Fruit fly (Drosophila melanogaster) whole organism, adult: ENCODE results near the gene Vps39.
A peak's percentile ranks its signal among the peaks of the same experiment; 100 is the strongest.

Experiments
- CG11617 ChIP-seq: fragments of 200-800 bp; sonication (Bioruptor generic); optimal IDR thresholded peaks from 2 replicates; lab custom pipeline; 2017; ENCODE audit warnings: mild to moderate bottlenecking, missing biosample characterization, missing genetic modification reagents, missing genetic modification characterization
- CG12768 ChIP-seq: fragments of 200-800 bp; sonication (Bioruptor generic); optimal IDR thresholded peaks from 2 replicates; lab custom pipeline; 2017; ENCODE audit warnings: missing biosample characterization, missing genetic modification characterization, mild to moderate bottlenecking, moderate library complexity, missing genetic modification reagents
- CG14711 ChIP-seq: fragments of 200-800 bp; sonication (Bioruptor generic); optimal IDR thresholded peaks from 2 replicates; lab custom pipeline; 2018; ENCODE audit warnings: missing biosample characterization, mild to moderate bottlenecking, missing genetic modification characterization, moderate library complexity
- CG1620 ChIP-seq: fragments of 200-800 bp; sonication (Bioruptor generic); optimal IDR thresholded peaks from 2 replicates; lab custom pipeline; 2016; ENCODE audit warnings: missing biosample characterization, missing genetic modification characterization
- CG33017 ChIP-seq: fragments of 200-800 bp; sonication (Bioruptor generic); optimal IDR thresholded peaks from 2 replicates; lab custom pipeline; 2018; ENCODE audit warnings: missing biosample characterization, mild to moderate bottlenecking, missing genetic modification characterization, moderate library complexity
- CG5204 ChIP-seq: fragments of 200-800 bp; sonication (Bioruptor generic); optimal IDR thresholded peaks from 2 replicates; lab custom pipeline; 2016; ENCODE audit warnings: missing biosample characterization, missing genetic modification characterization
- CG7045 ChIP-seq: fragments of 200-800 bp; sonication (Bioruptor generic); optimal IDR thresholded peaks from 2 replicates; lab custom pipeline; 2017; ENCODE audit warnings: missing biosample characterization, mild to moderate bottlenecking, missing genetic modification characterization
- CG7101 ChIP-seq: fragments of 200-800 bp; sonication (Bioruptor generic); optimal IDR thresholded peaks from 2 replicates; lab custom pipeline; 2018; ENCODE audit warnings: missing biosample characterization, mild to moderate bottlenecking, missing genetic modification characterization, moderate library complexity
- Clk ChIP-seq: fragments of 200-800 bp; sonication (Bioruptor generic); optimal IDR thresholded peaks from 2 replicates; lab custom pipeline; 2017; ENCODE audit warnings: missing biosample characterization, missing genetic modification characterization
- Crg-1 ChIP-seq: fragments of 200-800 bp; sonication (Bioruptor generic); optimal IDR thresholded peaks from 2 replicates; lab custom pipeline; 2016; ENCODE audit warnings: missing biosample characterization, missing genetic modification characterization
- Hr96 ChIP-seq: fragments of 200-800 bp; sonication (Bioruptor generic); optimal IDR thresholded peaks from 2 replicates; lab custom pipeline; 2016; ENCODE audit warnings: missing biosample characterization, missing genetic modification characterization
- Mnt ChIP-seq: fragments of 200-800 bp; sonication (Bioruptor generic); optimal IDR thresholded peaks from 2 replicates; lab custom pipeline; 2016; ENCODE audit warnings: missing biosample characterization, mild to moderate bottlenecking, missing genetic modification characterization
- bab1 ChIP-seq: fragments of 200-800 bp; sonication (Bioruptor generic); optimal IDR thresholded peaks from 3 replicates; lab custom pipeline; 2019; ENCODE audit warnings: missing biosample characterization, mild to moderate bottlenecking, missing genetic modification characterization, moderate library complexity
- cic ChIP-seq: fragments of 200-800 bp; sonication (Bioruptor generic); optimal IDR thresholded peaks from 2 replicates; lab custom pipeline; 2017; ENCODE audit warnings: missing biosample characterization, mild to moderate bottlenecking, missing genetic modification characterization, moderate library complexity
- cnc ChIP-seq, 2 experiments: fragments of >200 bp; optimal IDR thresholded peaks; 2 replicates each; lab custom pipeline; 2017
- kay ChIP-seq: fragments of 200-800 bp; sonication (Bioruptor generic); peaks from one replicate; lab custom pipeline; 2016; ENCODE audit warnings: missing biosample characterization, missing genetic modification characterization, borderline replicate concordance
- ovo ChIP-seq: fragments of 200-800 bp; sonication (Bioruptor generic); optimal IDR thresholded peaks from 2 replicates; lab custom pipeline; 2016; ENCODE audit warnings: missing biosample characterization, missing genetic modification characterization
- pad ChIP-seq: fragments of 200-800 bp; sonication (Bioruptor generic); optimal IDR thresholded peaks from 3 replicates; lab custom pipeline; 2017; ENCODE audit warnings: missing biosample characterization, missing genetic modification characterization, mild to moderate bottlenecking, moderate library complexity, missing genetic modification reagents
- tj ChIP-seq: fragments of 200-800 bp; sonication (Bioruptor generic); optimal IDR thresholded peaks from 3 replicates; lab custom pipeline; 2017; ENCODE audit warnings: missing biosample characterization, mild to moderate bottlenecking, missing genetic modification characterization, moderate library complexity
- toe ChIP-seq: fragments of 200-800 bp; sonication (Bioruptor generic); optimal IDR thresholded peaks from 2 replicates; lab custom pipeline; 2016; ENCODE audit warnings: missing biosample characterization, missing genetic modification characterization

The Vps39 gene

dm6 chr3R:18310766-18311367 is 36.6 kb upstream of the Vps39 start:
- TF ChIP-seq Hr96 (GFP tag; lab: Kevin White, UChicago) (no peak), tj (GFP tag; lab: Kevin White, UChicago) (no peak), Crg-1 (GFP tag; lab: Kevin White, UChicago) (no peak)

- TF ChIP-seq CG7045 (no peak), CG1620 (no peak), cic (GFP tag; lab: Kevin White, UChicago) (no peak), bab1 (GFP tag; lab: Kevin White, UChicago) (no peak), CG5204 (GFP tag; lab: Kevin White, UChicago) (no peak), CG14711 (tag; lab: Kevin White, UChicago) (no peak), CG12768 (GFP tag; lab: Kevin White, UChicago) (no peak), pad (GFP tag; lab: Kevin White, UChicago) (no peak), Mnt (no peak), cnc (optimal IDR thresholded peaks at IDR 0.05; lab: Kevin White, UChicago) (no peak), Crg-1 (GFP tag; lab: Kevin White, UChicago) (no peak), toe (no peak), tj (GFP tag; lab: Kevin White, UChicago) (no peak), CG11617 (no peak), CG33017 (tag; lab: Kevin White, UChicago) (no peak), ovo (no peak), CG7101 (no peak), kay (GFP tag; lab: Kevin White, UChicago) (no peak), Hr96 (GFP tag; lab: Kevin White, UChicago) (no peak), Clk (GFP tag; lab: Kevin White, UChicago) (no peak)
Measured at dm6 chr3R:18309910-18310309, 35.7 kb upstream of the Vps39 start.

DNA sequence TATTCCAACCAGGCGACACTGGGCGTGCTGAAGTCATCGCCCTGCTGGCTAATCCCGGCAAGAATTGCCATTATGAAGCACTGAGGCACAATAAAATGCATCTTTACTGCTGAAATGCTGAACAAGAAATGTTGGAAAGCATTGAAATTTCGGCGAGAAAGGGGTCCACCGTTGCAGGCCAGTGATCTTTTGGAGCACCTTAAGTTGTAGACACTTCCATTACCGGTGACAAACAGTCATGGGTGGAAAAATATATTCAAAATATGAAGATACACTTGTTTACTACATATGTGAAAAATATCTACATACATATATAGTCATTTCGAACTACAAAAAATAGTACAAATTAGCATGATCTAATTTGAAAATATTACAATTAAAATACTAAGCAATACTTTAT is 28.5 kb upstream of the Vps39 start, which contains the start of gene CG7126:
Gene CG7126, minus strand, starts transcription at position 101 of the 400 bp plus-strand sequence.
- TF ChIP-seq Clk (GFP tag; lab: Kevin White, UChicago) = no peak
- TF ChIP-seq CG12768 (GFP tag; lab: Kevin White, UChicago) = no peak

DNA sequence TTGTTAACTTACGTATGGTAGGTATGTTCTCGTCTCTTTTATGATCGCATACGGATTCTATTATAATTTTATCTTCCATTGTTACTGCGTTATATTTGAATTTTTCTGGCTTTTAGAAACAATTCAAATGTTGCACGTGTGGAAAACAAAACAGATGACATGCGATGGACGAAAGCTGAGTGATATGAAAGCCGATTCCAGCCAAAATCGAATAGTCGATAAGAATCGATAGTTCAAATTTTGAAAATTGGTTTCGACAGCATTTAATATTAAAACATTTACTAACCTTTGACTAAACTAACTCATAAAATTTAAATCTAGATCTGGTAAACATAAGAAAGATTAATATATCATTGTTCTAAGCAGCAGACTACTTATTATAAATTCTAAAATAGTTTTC is 27.3 kb upstream of the Vps39 start, which contains the start of gene Polr1E:
Gene Polr1E, minus strand, starts transcription at position 160 of the 400 bp plus-strand sequence.
- no peak for TF ChIP-seq bab1 (GFP tag; lab: Kevin White, UChicago)
- TF ChIP-seq Mnt = peak; percentile 99
- TF ChIP-seq Crg-1 (GFP tag; lab: Kevin White, UChicago) = peak; percentile 8

- TF ChIP-seq Mnt (peak; percentile 66), CG14711 (tag; lab: Kevin White, UChicago) (peak; percentile 59), CG33017 (tag; lab: Kevin White, UChicago) (peak; percentile 45), Crg-1 (GFP tag; lab: Kevin White, UChicago) (peak; percentile 72), CG7101 (peak; percentile 71), CG5204 (GFP tag; lab: Kevin White, UChicago) (no peak), kay (GFP tag; lab: Kevin White, UChicago) (peak; percentile 93), tj (GFP tag; lab: Kevin White, UChicago) (peak; percentile 47), cnc (optimal IDR thresholded peaks at IDR 0.05; lab: Kevin White, UChicago) (no peak), CG11617 (peak; percentile 61), Clk (GFP tag; lab: Kevin White, UChicago) (peak; percentile 39), cic (GFP tag; lab: Kevin White, UChicago) (no peak), ovo (peak; percentile 45), pad (GFP tag; lab: Kevin White, UChicago) (peak; percentile 36), CG7045 (peak; percentile 35), CG12768 (GFP tag; lab: Kevin White, UChicago) (peak; percentile 49), Hr96 (GFP tag; lab: Kevin White, UChicago) (peak; percentile 79), bab1 (GFP tag; lab: Kevin White, UChicago) (peak; percentile 69), toe (peak; percentile 85), CG1620 (peak; percentile 57)
Measured at dm6 chr3R:18298900-18299321, 24.7 kb upstream of the Vps39 start, which contains the start of gene Dlc90F. Dlc90F (plus strand) TSS chr3R:18299229.

DNA sequence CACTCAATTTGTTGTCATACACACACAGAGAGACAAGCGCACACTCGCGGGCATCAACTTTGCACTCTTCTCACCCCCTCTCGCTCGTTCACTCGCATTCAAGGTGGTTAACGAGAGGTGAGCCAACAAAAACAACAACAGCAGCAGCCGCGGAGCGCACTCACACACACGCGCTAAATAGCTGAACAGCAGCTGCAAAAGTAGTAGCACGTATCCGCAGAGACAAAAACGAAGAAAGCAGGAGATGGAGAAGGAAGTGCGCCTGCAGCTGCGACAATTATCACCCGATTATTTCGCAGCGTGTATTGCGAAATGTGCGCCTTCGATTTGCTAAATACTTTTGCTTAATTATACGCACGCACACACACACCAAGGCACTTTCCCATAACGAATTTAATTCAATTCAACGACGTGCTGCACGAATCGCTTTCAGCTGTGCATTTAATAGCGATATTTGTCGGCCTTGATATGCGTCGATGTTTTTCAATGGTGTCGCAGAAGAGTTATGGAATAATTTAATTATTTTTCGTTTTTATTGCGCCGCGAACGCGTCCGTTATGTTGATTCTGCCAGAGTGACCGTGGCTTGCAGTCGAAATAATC is 24.2 kb upstream of the Vps39 start:
- peak; percentile 61 for TF ChIP-seq CG7045
- peak; percentile 18 for TF ChIP-seq CG12768 (GFP tag; lab: Kevin White, UChicago)
- TF ChIP-seq cnc (optimal IDR thresholded peaks at IDR 0.05; lab: Kevin White, UChicago) = no peak
- peak; percentile 78 for TF ChIP-seq Mnt
- peak; percentile 29 for TF ChIP-seq Hr96 (GFP tag; lab: Kevin White, UChicago)
- TF ChIP-seq CG11617 = no peak
- peak; percentile 40 for TF ChIP-seq pad (GFP tag; lab: Kevin White, UChicago)
- peak; percentile 26 for TF ChIP-seq CG14711 (tag; lab: Kevin White, UChicago)
- no peak for TF ChIP-seq kay (GFP tag; lab: Kevin White, UChicago)
- TF ChIP-seq cic (GFP tag; lab: Kevin White, UChicago) = peak; percentile 55
- TF ChIP-seq ovo = peak; percentile 41
- TF ChIP-seq Crg-1 (GFP tag; lab: Kevin White, UChicago) = no peak
- no peak for TF ChIP-seq Clk (GFP tag; lab: Kevin White, UChicago)
- peak; percentile 6 for TF ChIP-seq tj (GFP tag; lab: Kevin White, UChicago)
- TF ChIP-seq CG1620 = peak; percentile 28
- TF ChIP-seq CG5204 (GFP tag; lab: Kevin White, UChicago) = no peak
- TF ChIP-seq bab1 (GFP tag; lab: Kevin White, UChicago) = no peak
- peak; percentile 56 for TF ChIP-seq toe
- TF ChIP-seq CG7101 = peak; percentile 54
- peak; percentile 11 for TF ChIP-seq CG33017 (tag; lab: Kevin White, UChicago)
